Worm (Caenorhabditis elegans): ENCODE data around the gene srx-134.

ce11 chrV:13866353-13866752 lies 10.1 kb upstream of the srx-134 start, which contains the start of gene nhr-175:
- TF ChIP-seq flt-1 (GFP tag; IDR thresholded peaks at IDR 0.05) = no peak
- TF ChIP-seq tab-1 (GFP tag; IDR thresholded peaks at IDR 0.05) = no peak
- no peak for TF ChIP-seq klf-2 (GFP tag; conservative IDR thresholded peaks at IDR 0.05)
- no peak for TF ChIP-seq ztf-29 (GFP tag; IDR thresholded peaks at IDR 0.05)
- no peak for TF ChIP-seq ref-1 (GFP tag; conservative IDR thresholded peaks at IDR 0.05)
- TF ChIP-seq T22C8.4 (GFP tag; IDR thresholded peaks at IDR 0.05) = no peak
- no peak for TF ChIP-seq ztf-23 (GFP tag; IDR thresholded peaks at IDR 0.05)
- TF ChIP-seq med-1 (GFP tag; optimal IDR thresholded peaks at IDR 0.05; ENCODE audit: insufficient read depth) = no peak

All from whole organism, midembryonic.